Worm (Caenorhabditis elegans) whole organism, late embryonic: ENCODE results near the gene gldi-10.

Source experiments
- K02D7.2 ChIP-seq: sonication (generic microtip); optimal IDR thresholded peaks from 2 replicates; lab custom pipeline; 2017; ENCODE audit warnings: mild to moderate bottlenecking, missing genetic modification characterization, missing compliant biosample characterization
- ahr-1 ChIP-seq: sonication (generic microtip); optimal IDR thresholded peaks from 2 replicates; lab custom pipeline; 2016; ENCODE audit warnings: missing genetic modification characterization, missing compliant biosample characterization
- ceh-2 ChIP-seq: sonication (generic microtip); optimal IDR thresholded peaks from 2 replicates; lab custom pipeline; 2016; ENCODE audit warnings: missing genotype, missing genetic modification characterization, missing compliant biosample characterization
- ceh-48 ChIP-seq: sonication (generic microtip); optimal IDR thresholded peaks from 2 replicates; lab custom pipeline; 2016; ENCODE audit warnings: missing genetic modification characterization, inconsistent platforms, missing compliant biosample characterization
- lin-11 ChIP-seq: fragments of 200-800 bp; sonication (Bioruptor generic); optimal IDR thresholded peaks from 2 replicates; lab custom pipeline; 2018; ENCODE audit warnings: mild to moderate bottlenecking, missing genetic modification characterization, missing compliant biosample characterization
- nhr-11 ChIP-seq: fragments of 150-350 bp; optimal IDR thresholded peaks from 2 replicates; lab custom pipeline; 2014; ENCODE audit warnings: missing biosample characterization, missing genetic modification characterization
- pqm-1 ChIP-seq: sonication (generic microtip); optimal IDR thresholded peaks from 2 replicates; lab custom pipeline; 2016; ENCODE audit warnings: missing genetic modification characterization, missing compliant biosample characterization
- sox-2 ChIP-seq: fragments of 200-800 bp; sonication (Bioruptor generic); IDR thresholded peaks from 2 replicates; pipeline ENCODE4 v1.3.6; 2022; ENCODE audit warnings: missing genetic modification reagents, missing genetic modification characterization, missing compliant biosample characterization
- syd-9 ChIP-seq: sonication (generic microtip); optimal IDR thresholded peaks from 2 replicates; lab custom pipeline; 2016; ENCODE audit warnings: mild to moderate bottlenecking, missing genetic modification characterization, moderate library complexity, missing compliant biosample characterization
- unc-3 ChIP-seq, 2 experiments: fragments of 200-800 bp in 1 of 2; sonication (Bioruptor generic) in 1 of 2; sonication (generic microtip) in 1 of 2; conservative IDR thresholded peaks in 1 of 2; optimal IDR thresholded peaks in 1 of 2; 2 replicates each; pipeline versions ENCODE4 v1.3.6 to Lab custom; 2016 to 2022; ENCODE audit warnings: missing compliant biosample characterization in 2 of 2, missing genetic modification characterization in 2 of 2, missing genetic modification reagents in 1 of 2
- ztf-16 ChIP-seq: sonication (generic microtip); optimal IDR thresholded peaks from 2 replicates; lab custom pipeline; 2017; ENCODE audit warnings: missing genetic modification characterization, missing compliant biosample characterization

- TF ChIP-seq nhr-11 (tag; lab: Kevin White, UChicago) (no peak), ceh-48 (tag; lab: Kevin White, UChicago) (no peak), K02D7.2 (tag; lab: Kevin White, UChicago) (no peak), lin-11 (tag; lab: Kevin White, UChicago) (no peak), ahr-1 (tag; lab: Kevin White, UChicago) (no peak), unc-3 (GFP tag; conservative IDR thresholded peaks at IDR 0.05; lab: Robert Waterston, UW) (no peak), unc-3 (tag; optimal IDR thresholded peaks at IDR 0.05; lab: Kevin White, UChicago) (no peak), pqm-1 (tag; lab: Kevin White, UChicago) (no peak), sox-2 (GFP tag; lab: Robert Waterston, UW) (no peak), ceh-2 (tag; lab: Kevin White, UChicago) (no peak), ztf-16 (no peak), syd-9 (tag; lab: Kevin White, UChicago) (no peak)
Observed at ce11 chrIV:9116452-9116851, 17.4 kb downstream of the gldi-10 start.
